Worm (Caenorhabditis elegans) whole organism, young adult: ENCODE data around the gene algn-9.
A peak's percentile ranks its signal among the peaks of the same experiment; 100 is the strongest.

Source experiments
- B0019.2 ChIP-seq: fragments of 200-800 bp; sonication (Bioruptor generic); conservative IDR thresholded peaks from 2 replicates; pipeline ENCODE4 v1.3.6; 2022; ENCODE audit warnings: missing genetic modification reagents, missing genetic modification characterization, missing compliant biosample characterization
- B0035.1 ChIP-seq: sonication (generic microtip); optimal IDR thresholded peaks from 2 replicates; lab custom pipeline; 2016; ENCODE audit warnings: missing genetic modification characterization, mild to moderate bottlenecking, missing compliant biosample characterization, missing genotype, missing genetic modification reagents
- B0261.1 ChIP-seq: sonication (generic microtip); optimal IDR thresholded peaks from 2 replicates; lab custom pipeline; 2016; ENCODE audit warnings: mild to moderate bottlenecking, missing genetic modification characterization, moderate library complexity, missing compliant biosample characterization
- B0336.3 ChIP-seq: fragments of 200-800 bp; sonication (Bioruptor generic); IDR thresholded peaks from 2 replicates; pipeline ENCODE4 v1.3.6; 2022; ENCODE audit warnings: missing genetic modification characterization, missing compliant biosample characterization
- C06A6.2 ChIP-seq: fragments of 200-800 bp; sonication (Bioruptor generic); conservative IDR thresholded peaks from 2 replicates; pipeline ENCODE4 v1.3.6; 2022; ENCODE audit warnings: missing genetic modification characterization, missing compliant biosample characterization
- F33H1.4 ChIP-seq: fragments of 200-800 bp; sonication (Bioruptor generic); IDR thresholded peaks from 2 replicates; pipeline ENCODE4 v1.3.6; 2022; ENCODE audit warnings: missing genetic modification reagents, missing genetic modification characterization, missing compliant biosample characterization
- F52B5.7 ChIP-seq: sonication (generic microtip); optimal IDR thresholded peaks from 2 replicates; lab custom pipeline; 2016; ENCODE audit warnings: mild to moderate bottlenecking, missing genetic modification characterization, missing compliant biosample characterization
- F57A8.1 ChIP-seq: fragments of 200-800 bp; sonication (Bioruptor generic); optimal IDR thresholded peaks from 2 replicates; lab custom pipeline; 2018; ENCODE audit warnings: mild to moderate bottlenecking, missing genetic modification characterization, moderate library complexity, missing compliant biosample characterization
- T26A5.8 ChIP-seq: sonication (generic microtip); optimal IDR thresholded peaks from 2 replicates; lab custom pipeline; 2016; ENCODE audit warnings: missing genetic modification characterization, missing compliant biosample characterization
- Y53G8AR.9 ChIP-seq: fragments of 200-800 bp; sonication (Bioruptor generic); conservative IDR thresholded peaks from 2 replicates; pipeline ENCODE4 v1.3.6; 2022; ENCODE audit warnings: missing genetic modification reagents, missing genetic modification characterization, missing compliant biosample characterization
- Y67H2A.10 ChIP-seq: fragments of 200-800 bp; sonication (Bioruptor generic); conservative IDR thresholded peaks from 2 replicates; pipeline ENCODE4 v1.3.6; 2022; ENCODE audit warnings: missing genetic modification reagents, missing genetic modification characterization, missing compliant biosample characterization
- Y95B8A.8 ChIP-seq: fragments of 200-800 bp; sonication (Bioruptor generic); IDR thresholded peaks from 2 replicates; pipeline ENCODE4 v1.3.6; 2022; ENCODE audit warnings: missing genetic modification reagents, missing genetic modification characterization, missing compliant biosample characterization
- ama-1 ChIP-seq, 3 experiments: fragments of 150-350 bp in 1 of 3; sonication (generic microtip) in 2 of 3; optimal IDR thresholded peaks; 2 replicates each; lab custom pipeline; 2014 to 2018; ENCODE audit warnings: missing biosample characterization in 2 of 3, missing genetic modification characterization in 2 of 3, missing genetic modification reagents in 2 of 3
- aptf-2 ChIP-seq: fragments of 200-800 bp; sonication (Bioruptor generic); conservative IDR thresholded peaks from 2 replicates; pipeline ENCODE4 v1.3.6; 2022; ENCODE audit warnings: missing genetic modification reagents, missing genetic modification characterization, missing compliant biosample characterization
- aptf-3 ChIP-seq: fragments of 200-800 bp; sonication (Bioruptor generic); IDR thresholded peaks from 2 replicates; pipeline ENCODE4 v1.3.6; 2022; ENCODE audit warnings: missing genetic modification characterization, missing compliant biosample characterization
- atf-7 ChIP-seq: sonication (generic microtip); optimal IDR thresholded peaks from 2 replicates; lab custom pipeline; 2017; ENCODE audit warnings: mild to moderate bottlenecking, missing genetic modification characterization, missing compliant biosample characterization
- athp-1 ChIP-seq: sonication (generic microtip); optimal IDR thresholded peaks from 2 replicates; lab custom pipeline; 2017; ENCODE audit warnings: mild to moderate bottlenecking, missing genetic modification characterization, missing compliant biosample characterization
- attf-3 ChIP-seq: fragments of 200-800 bp; sonication (Bioruptor generic); conservative IDR thresholded peaks from 2 replicates; pipeline ENCODE4 v1.3.6; 2022; ENCODE audit warnings: missing genetic modification reagents, missing genetic modification characterization, missing compliant biosample characterization
- attf-5 ChIP-seq: fragments of 200-800 bp; sonication (Bioruptor generic); optimal IDR thresholded peaks from 2 replicates; lab custom pipeline; 2018; ENCODE audit warnings: mild to moderate bottlenecking, missing genetic modification characterization, missing compliant biosample characterization
- attf-6 ChIP-seq: fragments of 200-800 bp; sonication (Bioruptor generic); IDR thresholded peaks from 2 replicates; pipeline ENCODE4 v1.3.6; 2022; ENCODE audit warnings: missing genetic modification reagents, missing genetic modification characterization, missing compliant biosample characterization
- bed-2 ChIP-seq: fragments of 200-800 bp; sonication (Bioruptor generic); IDR thresholded peaks from 2 replicates; pipeline ENCODE4 v1.3.6; 2022; ENCODE audit warnings: missing genetic modification reagents, missing genetic modification characterization, missing compliant biosample characterization
- cebp-1 ChIP-seq, 2 experiments: fragments of 200-800 bp in 1 of 2; sonication (Bioruptor generic) in 1 of 2; sonication (generic microtip) in 1 of 2; IDR thresholded peaks in 1 of 2; optimal IDR thresholded peaks in 1 of 2; 2 replicates each; pipeline versions ENCODE4 v1.3.6 to Lab custom; 2017 to 2022; ENCODE audit warnings: missing compliant biosample characterization in 2 of 2, missing genetic modification characterization in 2 of 2, mild to moderate bottlenecking in 1 of 2, missing genetic modification reagents in 1 of 2, moderate library complexity in 1 of 2
- chd-7 ChIP-seq: sonication (generic microtip); optimal IDR thresholded peaks from 2 replicates; lab custom pipeline; 2016; ENCODE audit warnings: mild to moderate bottlenecking, missing genetic modification characterization, moderate library complexity, missing compliant biosample characterization
- dpff-1 ChIP-seq: sonication (generic microtip); optimal IDR thresholded peaks from 2 replicates; lab custom pipeline; 2017; ENCODE audit warnings: mild to moderate bottlenecking, missing genetic modification characterization, missing compliant biosample characterization
- egl-44 ChIP-seq: fragments of 200-800 bp; sonication (Bioruptor generic); IDR thresholded peaks from 2 replicates; pipeline ENCODE4 v1.3.6; 2022; ENCODE audit warnings: missing genetic modification reagents, missing genetic modification characterization, missing compliant biosample characterization
- him-1 ChIP-seq: sonication (generic microtip); optimal IDR thresholded peaks from 2 replicates; lab custom pipeline; 2016; ENCODE audit warnings: missing genotype, missing genetic modification reagents, missing genetic modification characterization, missing compliant biosample characterization
- lsl-1 ChIP-seq: fragments of 200-800 bp; sonication (Bioruptor generic); optimal IDR thresholded peaks from 2 replicates; lab custom pipeline; 2018; ENCODE audit warnings: mild to moderate bottlenecking, missing genetic modification characterization, moderate library complexity, missing compliant biosample characterization
- madf-10 ChIP-seq: sonication (generic microtip); optimal IDR thresholded peaks from 2 replicates; lab custom pipeline; 2016; ENCODE audit warnings: mild to moderate bottlenecking, missing genetic modification characterization, missing compliant biosample characterization
- madf-6 ChIP-seq: fragments of 200-800 bp; sonication (Bioruptor generic); IDR thresholded peaks from 2 replicates; pipeline ENCODE4 v1.3.6; 2022; ENCODE audit warnings: missing genetic modification reagents, missing genetic modification characterization, missing compliant biosample characterization
- nfya-2 ChIP-seq: fragments of 200-800 bp; sonication (Bioruptor generic); IDR thresholded peaks from 2 replicates; pipeline ENCODE4 v1.3.6; 2022; ENCODE audit warnings: missing genetic modification reagents, missing genetic modification characterization, missing compliant biosample characterization
- nfyb-1 ChIP-seq: fragments of 200-800 bp; sonication (Bioruptor generic); IDR thresholded peaks from 2 replicates; pipeline ENCODE4 v1.3.6; 2022; ENCODE audit warnings: missing genetic modification reagents, missing genetic modification characterization, missing compliant biosample characterization
- nhr-90 ChIP-seq: sonication (generic microtip); optimal IDR thresholded peaks from 2 replicates; lab custom pipeline; 2016; ENCODE audit warnings: missing genotype, mild to moderate bottlenecking, missing genetic modification characterization, missing compliant biosample characterization
- pbrm-1 ChIP-seq: fragments of 200-800 bp; sonication (Bioruptor generic); IDR thresholded peaks from 2 replicates; pipeline ENCODE4 v1.3.6; 2022; ENCODE audit warnings: missing genetic modification reagents, missing genetic modification characterization, missing compliant biosample characterization
- pha-4 ChIP-seq: fragments of 150-350 bp; sonication (generic microtip); optimal IDR thresholded peaks from 2 replicates; lab custom pipeline; 2014; ENCODE audit warnings: missing biosample characterization, missing genetic modification reagents, missing genetic modification characterization
- rec-8 ChIP-seq, 2 experiments: sonication (generic microtip); optimal IDR thresholded peaks; 2 replicates each; lab custom pipeline; 2016; ENCODE audit warnings: mild to moderate bottlenecking in 2 of 2, missing genetic modification characterization in 2 of 2, missing genetic modification reagents in 2 of 2, missing genotype in 2 of 2, missing biosample characterization in 1 of 2, missing compliant biosample characterization in 1 of 2, moderate library complexity in 1 of 2
- sdz-38 ChIP-seq: sonication (generic microtip); optimal IDR thresholded peaks from 2 replicates; lab custom pipeline; 2016; ENCODE audit warnings: missing genotype, missing genetic modification characterization, missing compliant biosample characterization
- sea-2 ChIP-seq: fragments of 200-800 bp; sonication (Bioruptor generic); IDR thresholded peaks from 2 replicates; pipeline ENCODE4 v1.3.6; 2022; ENCODE audit warnings: missing genetic modification characterization, missing compliant biosample characterization
- snpc-1.1 ChIP-seq: sonication (generic microtip); optimal IDR thresholded peaks from 2 replicates; lab custom pipeline; 2017; ENCODE audit warnings: missing genetic modification characterization, mild to moderate bottlenecking, missing compliant biosample characterization, antibody characterized with exemption, moderate library complexity, missing genotype, missing genetic modification reagents; ENCODE audit not compliant: insufficient read depth
- tbp1 ChIP-seq: fragments of 200-800 bp; sonication (Bioruptor generic); optimal IDR thresholded peaks from 2 replicates; lab custom pipeline; 2018; ENCODE audit warnings: mild to moderate bottlenecking, missing genetic modification characterization, missing compliant biosample characterization
- tbx-9 ChIP-seq: sonication (generic microtip); optimal IDR thresholded peaks from 2 replicates; lab custom pipeline; 2016; ENCODE audit warnings: borderline replicate concordance, missing genetic modification characterization, inconsistent platforms, missing compliant biosample characterization
- unc-130 ChIP-seq: sonication (generic microtip); optimal IDR thresholded peaks from 2 replicates; lab custom pipeline; 2016; ENCODE audit warnings: missing genetic modification reagents, missing genetic modification characterization, missing compliant biosample characterization
- xnd-1 ChIP-seq: sonication (generic microtip); optimal IDR thresholded peaks from 2 replicates; lab custom pipeline; 2016; ENCODE audit warnings: missing genotype, missing genetic modification reagents, missing genetic modification characterization, missing compliant biosample characterization
- zim-3 ChIP-seq: sonication (generic microtip); optimal IDR thresholded peaks from 2 replicates; lab custom pipeline; 2017; ENCODE audit warnings: mild to moderate bottlenecking, missing genetic modification characterization, moderate library complexity, missing compliant biosample characterization
- ztf-22 ChIP-seq: fragments of 200-800 bp; sonication (Bioruptor generic); optimal IDR thresholded peaks from 2 replicates; lab custom pipeline; 2018; ENCODE audit warnings: mild to moderate bottlenecking, missing genetic modification characterization, moderate library complexity, missing compliant biosample characterization

Gene algn-9

ce11 chrII:10554046-10554399, 30.1 kb upstream of the algn-9 start (continued):
- TF ChIP-seq C06A6.2 (GFP tag; lab: Robert Waterston, UW): peak; percentile 37; the same call in 1 of the 2 replicates
- no peak for TF ChIP-seq nhr-90 (tag; lab: Kevin White, UChicago)
- no peak for TF ChIP-seq athp-1 (tag; lab: Kevin White, UChicago)
- no peak for TF ChIP-seq aptf-2 (GFP tag; lab: Robert Waterston, UW)
- TF ChIP-seq Y53G8AR.9: no peak
- TF ChIP-seq egl-44: no peak
- no peak for TF ChIP-seq pha-4 (tag; lab: Kevin White, UChicago)
- 0 out of 2 replicates have a peak, but pooled peaks have one; percentile 52 for TF ChIP-seq nfya-2
- peak; percentile 57 for TF ChIP-seq atf-7 (tag; lab: Kevin White, UChicago)
- TF ChIP-seq nfyb-1 (GFP tag; lab: Robert Waterston, UW): 0 out of 2 replicates have a peak, but pooled peaks have one; percentile 15
- TF ChIP-seq chd-7 (tag; lab: Kevin White, UChicago): peak; percentile 34
- no peak for TF ChIP-seq pbrm-1 (GFP tag; lab: Robert Waterston, UW)
- no peak for TF ChIP-seq ama-1 (optimal IDR thresholded peaks at IDR 0.05; lab: Kevin White, UChicago)
- no peak for TF ChIP-seq ama-1 (GFP tag; optimal IDR thresholded peaks at IDR 0.05; lab: Kevin White, UChicago)
- no peak for TF ChIP-seq him-1
- TF ChIP-seq Y67H2A.10 (GFP tag; lab: Robert Waterston, UW): no peak
- no peak for TF ChIP-seq T26A5.8
- no peak for TF ChIP-seq B0035.1 (tag; lab: Kevin White, UChicago)
- no peak for TF ChIP-seq B0336.3
- no peak for TF ChIP-seq F52B5.7 (tag; lab: Kevin White, UChicago)
- TF ChIP-seq unc-130 (GFP tag; lab: Kevin White, UChicago): no peak

DNA sequence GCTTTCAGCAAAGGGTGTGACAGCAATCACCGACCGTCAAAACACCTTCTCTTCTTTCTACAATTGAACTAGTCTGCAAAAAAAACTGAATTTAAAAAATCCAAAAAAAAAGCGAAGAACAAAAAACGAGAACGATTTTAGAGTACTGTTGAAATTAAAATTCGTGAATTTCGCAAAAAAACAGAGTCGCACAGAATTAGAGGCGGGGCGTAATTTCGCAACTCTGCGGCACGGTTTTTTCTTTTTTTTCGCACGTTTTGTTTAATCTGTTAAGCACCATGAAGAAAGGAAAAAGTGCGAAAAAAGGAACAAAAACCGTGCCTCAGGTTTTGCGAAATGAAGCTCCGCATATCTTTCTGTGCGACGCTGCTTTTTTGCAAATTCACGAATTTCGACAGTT, 29.2 kb upstream of the algn-9 start, which contains the start of gene mnk-1:
TSS of gene mnk-1 (minus strand) at position 73 of the 400 bp plus-strand sequence.
- no peak for TF ChIP-seq Y95B8A.8
- TF ChIP-seq unc-130 (GFP tag; lab: Kevin White, UChicago): no peak
- no peak for TF ChIP-seq cebp-1 (GFP tag; IDR thresholded peaks at IDR 0.05; lab: Robert Waterston, UW)
- TF ChIP-seq cebp-1 (tag; optimal IDR thresholded peaks at IDR 0.05; lab: Kevin White, UChicago): peak; percentile 63
- no peak for TF ChIP-seq sdz-38 (tag; lab: Kevin White, UChicago)
- no peak for TF ChIP-seq pbrm-1 (GFP tag; lab: Robert Waterston, UW)

- TF ChIP-seq madf-6 (GFP tag; lab: Robert Waterston, UW): no peak
- TF ChIP-seq ztf-22: no peak
- no peak for TF ChIP-seq madf-10 (tag; lab: Kevin White, UChicago)
- no peak for TF ChIP-seq attf-3
- no peak for TF ChIP-seq dpff-1 (tag; lab: Kevin White, UChicago)
- TF ChIP-seq sea-2: no peak
- no peak for TF ChIP-seq snpc-1.1 (tag; lab: Kevin White, UChicago)
- TF ChIP-seq nfya-2: no peak
- TF ChIP-seq rec-8 (tag; optimal IDR thresholded peaks at IDR 0.05; lab: Kevin White, UChicago): no peak
- TF ChIP-seq attf-6 (GFP tag; lab: Robert Waterston, UW): no peak
- TF ChIP-seq B0019.2 (GFP tag; lab: Robert Waterston, UW): no peak
- no peak for TF ChIP-seq egl-44
- no peak for TF ChIP-seq bed-2 (GFP tag; lab: Robert Waterston, UW)
- TF ChIP-seq tbp1 (GFP tag; lab: Kevin White, UChicago): peak; percentile 55
- no peak; the same call in 1 of the 2 replicates for TF ChIP-seq C06A6.2 (GFP tag; lab: Robert Waterston, UW)
- TF ChIP-seq aptf-3: no peak
- TF ChIP-seq attf-5 (GFP tag; lab: Kevin White, UChicago): peak; percentile 36
- TF ChIP-seq lsl-1 (GFP tag; lab: Kevin White, UChicago): no peak
- TF ChIP-seq F33H1.4 (GFP tag; lab: Robert Waterston, UW): peak; percentile 7; the same call in 1 of the 2 replicates
- TF ChIP-seq xnd-1 (tag; lab: Kevin White, UChicago): no peak
- no peak for TF ChIP-seq tbx-9
- TF ChIP-seq B0261.1 (tag; lab: Kevin White, UChicago): no peak
- TF ChIP-seq zim-3: no peak
- peak; percentile 80 for TF ChIP-seq chd-7 (tag; lab: Kevin White, UChicago)
- TF ChIP-seq F57A8.1 (GFP tag; lab: Kevin White, UChicago): no peak
These were observed 28.6 kb upstream of the algn-9 start for ce11 chrII:10555484-10556075.
